Worm (Caenorhabditis elegans) whole organism, late embryonic: ENCODE data around the gene orc-2.

Source experiments
- C08G9.2 ChIP-seq: sonication (generic microtip); optimal IDR thresholded peaks from 2 replicates; lab custom pipeline; 2016; ENCODE audit warnings: mild to moderate bottlenecking, missing genetic modification characterization, moderate library complexity, missing compliant biosample characterization
- K09A11.1 ChIP-seq: sonication (generic microtip); optimal IDR thresholded peaks from 2 replicates; lab custom pipeline; 2017; ENCODE audit warnings: antibody characterized with exemption, mild to moderate bottlenecking, missing genetic modification characterization, missing compliant biosample characterization; ENCODE audit not compliant: insufficient read depth
- ama-1 ChIP-seq: fragments of 150-350 bp; optimal IDR thresholded peaks from 2 replicates; lab custom pipeline; 2014
- ceh-14 ChIP-seq: sonication (generic microtip); optimal IDR thresholded peaks from 2 replicates; lab custom pipeline; 2016; ENCODE audit warnings: missing genotype, missing genetic modification characterization, missing compliant biosample characterization
- ceh-2 ChIP-seq: sonication (generic microtip); optimal IDR thresholded peaks from 2 replicates; lab custom pipeline; 2016; ENCODE audit warnings: missing genotype, missing genetic modification characterization, missing compliant biosample characterization
- ceh-22 ChIP-seq: sonication (generic microtip); optimal IDR thresholded peaks from 2 replicates; lab custom pipeline; 2017; ENCODE audit warnings: missing biosample characterization, missing genetic modification characterization
- ceh-30 ChIP-seq: fragments of 150-350 bp; optimal IDR thresholded peaks from 2 replicates; lab custom pipeline; 2014; ENCODE audit warnings: missing biosample characterization, missing genetic modification characterization
- ceh-31 ChIP-seq: sonication (generic microtip); optimal IDR thresholded peaks from 2 replicates; lab custom pipeline; 2016; ENCODE audit warnings: missing genetic modification characterization, missing compliant biosample characterization
- ceh-34 ChIP-seq: sonication (generic microtip); optimal IDR thresholded peaks from 2 replicates; lab custom pipeline; 2016; ENCODE audit warnings: mild to moderate bottlenecking, missing genetic modification characterization, missing compliant biosample characterization
- ceh-6 ChIP-seq: fragments of 200-800 bp; sonication (Bioruptor generic); optimal IDR thresholded peaks from 2 replicates; lab custom pipeline; 2018; ENCODE audit warnings: mild to moderate bottlenecking, missing genetic modification characterization, missing compliant biosample characterization
- dmd-4 ChIP-seq: sonication (generic microtip); optimal IDR thresholded peaks from 2 replicates; lab custom pipeline; 2016; ENCODE audit warnings: borderline replicate concordance, missing genetic modification characterization, missing compliant biosample characterization
- elt-2 ChIP-seq: sonication (generic microtip); optimal IDR thresholded peaks from 2 replicates; lab custom pipeline; 2016; ENCODE audit warnings: missing genetic modification reagents, missing genetic modification characterization, missing compliant biosample characterization
- ets-4 ChIP-seq: sonication (generic microtip); optimal IDR thresholded peaks from 2 replicates; lab custom pipeline; 2016; ENCODE audit warnings: missing genetic modification characterization, missing compliant biosample characterization
- fkh-6 ChIP-seq: sonication (generic microtip); optimal IDR thresholded peaks from 2 replicates; lab custom pipeline; 2016; ENCODE audit warnings: missing genetic modification characterization, missing compliant biosample characterization
- gmeb-2 ChIP-seq: sonication (generic microtip); optimal IDR thresholded peaks from 2 replicates; lab custom pipeline; 2016; ENCODE audit warnings: missing genetic modification characterization, inconsistent platforms, missing compliant biosample characterization
- hlh-13 ChIP-seq: fragments of 200-800 bp; sonication (Bioruptor generic); optimal IDR thresholded peaks from 2 replicates; lab custom pipeline; 2018; ENCODE audit warnings: mild to moderate bottlenecking, missing genetic modification characterization, missing compliant biosample characterization
- hlh-8 ChIP-seq: sonication (generic microtip); optimal IDR thresholded peaks from 2 replicates; lab custom pipeline; 2016; ENCODE audit warnings: missing genotype, missing genetic modification characterization, missing compliant biosample characterization
- lim-6 ChIP-seq: sonication (generic microtip); optimal IDR thresholded peaks from 2 replicates; lab custom pipeline; 2016; ENCODE audit warnings: missing genetic modification characterization, missing compliant biosample characterization
- lin-11 ChIP-seq: fragments of 200-800 bp; sonication (Bioruptor generic); optimal IDR thresholded peaks from 2 replicates; lab custom pipeline; 2018; ENCODE audit warnings: mild to moderate bottlenecking, missing genetic modification characterization, missing compliant biosample characterization
- nfya-1 ChIP-seq: sonication (generic microtip); optimal IDR thresholded peaks from 2 replicates; lab custom pipeline; 2017; ENCODE audit warnings: missing genetic modification characterization, mild to moderate bottlenecking, missing compliant biosample characterization, antibody characterized with exemption, moderate library complexity
- npax-4 ChIP-seq: sonication (generic microtip); optimal IDR thresholded peaks from 2 replicates; lab custom pipeline; 2016; ENCODE audit warnings: missing genetic modification characterization, missing compliant biosample characterization
- pat-9 ChIP-seq: fragments of 200-800 bp; sonication (Bioruptor generic); optimal IDR thresholded peaks from 2 replicates; lab custom pipeline; 2018; ENCODE audit warnings: mild to moderate bottlenecking, missing genetic modification characterization, moderate library complexity, missing compliant biosample characterization
- pax-1 ChIP-seq: fragments of 150-350 bp; optimal IDR thresholded peaks from 2 replicates; lab custom pipeline; 2014; ENCODE audit warnings: missing biosample characterization, missing genetic modification characterization
- pha-2 ChIP-seq: sonication (generic microtip); optimal IDR thresholded peaks from 2 replicates; lab custom pipeline; 2017; ENCODE audit warnings: mild to moderate bottlenecking, missing genetic modification characterization, missing compliant biosample characterization
- ref-2 ChIP-seq: sonication (generic microtip); optimal IDR thresholded peaks from 2 replicates; lab custom pipeline; 2016; ENCODE audit warnings: missing genetic modification characterization, missing compliant biosample characterization
- rnt-1 ChIP-seq: sonication (generic microtip); optimal IDR thresholded peaks from 2 replicates; lab custom pipeline; 2016; ENCODE audit warnings: missing genetic modification characterization, missing compliant biosample characterization
- sdc-2 ChIP-seq: sonication (generic microtip); optimal IDR thresholded peaks from 2 replicates; lab custom pipeline; 2016; ENCODE audit warnings: missing genotype, missing genetic modification characterization, missing compliant biosample characterization
- sox-2 ChIP-seq: fragments of 200-800 bp; sonication (Bioruptor generic); IDR thresholded peaks from 2 replicates; pipeline ENCODE4 v1.3.6; 2022; ENCODE audit warnings: missing genetic modification reagents, missing genetic modification characterization, missing compliant biosample characterization
- syd-9 ChIP-seq: sonication (generic microtip); optimal IDR thresholded peaks from 2 replicates; lab custom pipeline; 2016; ENCODE audit warnings: mild to moderate bottlenecking, missing genetic modification characterization, moderate library complexity, missing compliant biosample characterization
- tbx-2 ChIP-seq: sonication (generic microtip); optimal IDR thresholded peaks from 2 replicates; lab custom pipeline; 2016; ENCODE audit warnings: missing genetic modification characterization, missing compliant biosample characterization
- tbx-7 ChIP-seq: sonication (generic microtip); optimal IDR thresholded peaks from 2 replicates; lab custom pipeline; 2016; ENCODE audit warnings: missing genotype, missing genetic modification characterization, missing compliant biosample characterization
- unc-3 ChIP-seq, 2 experiments: fragments of 200-800 bp in 1 of 2; sonication (Bioruptor generic) in 1 of 2; sonication (generic microtip) in 1 of 2; conservative IDR thresholded peaks in 1 of 2; optimal IDR thresholded peaks in 1 of 2; 2 replicates each; pipeline versions ENCODE4 v1.3.6 to Lab custom; 2016 to 2022; ENCODE audit warnings: missing compliant biosample characterization in 2 of 2, missing genetic modification characterization in 2 of 2, missing genetic modification reagents in 1 of 2
- unc-55 ChIP-seq: sonication (generic microtip); optimal IDR thresholded peaks from 2 replicates; lab custom pipeline; 2017; ENCODE audit warnings: missing biosample characterization, missing genetic modification reagents, missing genetic modification characterization
- zip-5 ChIP-seq: sonication (generic microtip); optimal IDR thresholded peaks from 2 replicates; lab custom pipeline; 2016; ENCODE audit warnings: missing genetic modification characterization, missing compliant biosample characterization
- ztf-16 ChIP-seq: sonication (generic microtip); optimal IDR thresholded peaks from 2 replicates; lab custom pipeline; 2017; ENCODE audit warnings: missing genetic modification characterization, missing compliant biosample characterization

The orc-2 gene

DNA sequence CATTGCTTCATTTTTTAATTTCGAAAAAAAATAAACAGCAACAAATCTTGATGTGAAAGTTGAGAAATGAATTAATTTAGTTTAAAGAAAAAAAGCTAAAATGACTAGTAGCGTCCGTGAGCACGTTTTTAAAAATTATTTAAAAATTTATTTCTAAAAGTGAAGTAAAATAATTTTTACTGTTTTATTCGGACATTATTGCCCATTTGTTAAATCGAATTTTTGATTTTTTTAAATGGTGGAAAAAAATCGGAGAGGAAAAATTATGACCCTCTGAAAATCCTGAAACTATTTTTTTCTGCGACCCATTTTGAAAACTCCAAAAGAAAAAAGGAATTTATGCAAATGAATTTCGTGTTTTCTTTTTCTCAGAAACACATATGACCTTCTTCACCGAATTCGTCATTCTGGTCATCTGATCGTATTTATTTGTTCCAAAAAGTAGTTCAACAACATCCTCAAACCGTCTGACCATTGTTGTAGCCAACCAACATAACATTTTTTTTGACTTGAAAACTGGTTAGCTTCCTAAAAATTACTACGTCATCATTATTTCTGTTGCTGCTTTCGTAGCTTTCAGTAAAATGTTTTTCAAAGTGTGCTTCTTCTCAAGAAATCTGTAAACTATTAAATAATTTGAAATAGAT, 12.3 kb downstream of the orc-2 start, which contains the start of gene F44F4.3:
Gene F44F4.3 (minus strand): TSS at position 51 of the 647 bp plus-strand sequence.
- TF ChIP-seq hlh-8 (tag; lab: Kevin White, UChicago) (no peak), ceh-2 (no peak), ceh-31 (no peak), ceh-22 (tag; lab: Kevin White, UChicago) (no peak), fkh-6 (tag; lab: Kevin White, UChicago) (no peak), tbx-7 (tag; lab: Kevin White, UChicago) (no peak), ceh-34 (no peak), pat-9 (tag; lab: Kevin White, UChicago) (no peak), ama-1 (no peak), ztf-16 (no peak)

DNA sequence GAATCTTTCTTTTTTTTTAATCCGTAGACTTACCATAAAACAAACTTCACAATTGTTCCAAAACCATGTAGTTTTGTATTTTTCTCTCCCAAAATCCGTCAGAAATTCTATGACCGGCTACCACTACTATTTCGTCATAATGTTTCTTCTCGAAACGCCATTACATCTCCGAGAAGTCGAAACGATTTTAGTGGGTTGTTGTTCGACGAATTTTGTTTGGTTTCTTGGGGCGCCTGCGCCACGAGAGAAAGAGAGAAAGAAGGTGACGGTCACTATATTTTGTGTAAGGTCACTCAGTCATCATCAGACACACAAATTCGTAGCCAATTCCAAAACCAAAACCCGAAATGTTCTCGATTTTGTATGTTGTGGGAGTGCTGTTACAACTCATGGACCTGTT, 13.4 kb downstream of the orc-2 start:
- TF ChIP-seq pat-9 (tag; lab: Kevin White, UChicago) (no peak), ceh-34 (no peak), dmd-4 (no peak)

DNA sequence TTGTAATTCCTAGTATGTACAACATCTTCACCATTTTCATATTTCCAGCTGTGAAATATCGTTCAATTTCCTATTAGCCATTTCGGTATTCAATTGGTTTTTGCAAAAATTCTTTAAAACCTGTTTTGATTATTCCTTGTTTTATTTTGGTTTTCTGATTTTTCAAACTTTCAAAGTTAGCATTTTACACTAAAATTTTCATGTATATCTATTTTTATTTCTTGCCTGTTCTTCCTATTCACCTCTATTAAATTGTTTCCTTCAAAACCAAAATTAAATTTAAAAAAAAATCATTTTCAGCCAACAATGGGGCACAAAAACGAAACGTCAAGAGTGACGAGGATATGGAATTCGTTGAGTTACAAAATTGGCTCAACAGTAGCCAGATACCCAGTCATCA, 15.2 kb downstream of the orc-2 start, which contains the start of gene ptr-8:
Gene ptr-8 (plus strand): TSS at position 301 of the 400 bp plus-strand sequence.
- TF ChIP-seq ets-4 (tag; lab: Kevin White, UChicago) (no peak), zip-5 (no peak), tbx-7 (tag; lab: Kevin White, UChicago) (no peak), gmeb-2 (no peak), ref-2 (tag; lab: Kevin White, UChicago) (no peak), pax-1 (tag; lab: Kevin White, UChicago) (no peak), tbx-2 (tag; lab: Kevin White, UChicago) (no peak), unc-3 (GFP tag; conservative IDR thresholded peaks at IDR 0.05; lab: Robert Waterston, UW) (no peak), unc-3 (tag; optimal IDR thresholded peaks at IDR 0.05; lab: Kevin White, UChicago) (no peak), sox-2 (GFP tag; lab: Robert Waterston, UW) (no peak), lim-6 (no peak), ceh-14 (tag; lab: Kevin White, UChicago) (no peak), ceh-34 (no peak), ceh-30 (tag; lab: Kevin White, UChicago) (no peak)

DNA sequence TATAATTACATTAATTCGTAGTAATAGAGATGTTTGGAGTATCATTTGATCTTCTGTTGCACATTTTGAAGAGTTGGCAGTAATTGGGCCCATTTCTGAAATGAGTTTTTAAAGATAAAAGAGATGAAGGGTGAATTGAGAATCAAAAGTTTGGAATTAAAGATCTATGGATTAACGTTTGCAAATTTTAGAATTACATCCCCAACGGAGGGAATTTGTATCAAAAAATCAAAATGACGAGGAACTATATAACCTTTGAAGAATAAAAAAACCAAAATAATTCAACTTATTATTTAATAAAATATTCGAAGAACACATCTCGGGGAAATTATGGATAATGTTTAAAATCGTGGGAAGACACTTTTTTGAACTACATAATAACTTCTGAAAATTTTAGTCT, 21.3 kb downstream of the orc-2 start, which contains the start of gene sra-10:
Gene sra-10 (minus strand): TSS at position 101 of the 400 bp plus-strand sequence.
- no peak for TF ChIP-seq rnt-1 (tag; lab: Kevin White, UChicago)
- TF ChIP-seq ceh-14 (tag; lab: Kevin White, UChicago): no peak
- no peak for TF ChIP-seq K09A11.1 (tag; lab: Kevin White, UChicago)
- TF ChIP-seq elt-2 (tag; lab: Kevin White, UChicago): no peak
- TF ChIP-seq pha-2 (tag; lab: Kevin White, UChicago): no peak
- TF ChIP-seq syd-9 (tag; lab: Kevin White, UChicago): no peak
- no peak for TF ChIP-seq npax-4 (tag; lab: Kevin White, UChicago)
- no peak for TF ChIP-seq pat-9 (tag; lab: Kevin White, UChicago)
- TF ChIP-seq ceh-6 (GFP tag; lab: Kevin White, UChicago): no peak
- no peak for TF ChIP-seq sdc-2
- no peak for TF ChIP-seq lin-11 (tag; lab: Kevin White, UChicago)
- TF ChIP-seq ceh-31: no peak
- no peak for TF ChIP-seq unc-55 (GFP tag; lab: Kevin White, UChicago)
- no peak for TF ChIP-seq C08G9.2 (tag; lab: Kevin White, UChicago)
- TF ChIP-seq hlh-13: no peak

DNA sequence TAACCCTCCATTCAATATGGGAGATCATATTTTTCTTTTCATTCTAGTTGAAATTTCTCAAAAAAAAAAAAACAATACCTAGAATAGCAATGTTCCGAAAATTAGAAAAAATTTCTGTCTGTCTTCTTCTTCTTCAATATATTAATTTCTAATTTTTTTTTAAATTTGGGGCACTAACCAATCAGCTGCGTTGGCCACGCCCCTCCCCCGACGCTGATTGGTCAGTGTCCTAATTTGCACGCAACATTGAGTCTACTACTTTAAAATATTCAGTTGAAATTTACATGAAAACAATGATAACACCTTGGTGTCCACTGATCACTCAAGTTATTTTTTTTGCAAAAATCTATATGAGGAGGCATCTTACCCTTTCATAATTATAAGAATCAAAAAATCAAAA, 22.2 kb downstream of the orc-2 start:
- TF ChIP-seq ceh-6 (GFP tag; lab: Kevin White, UChicago): no peak
- peak; percentile 85 for TF ChIP-seq nfya-1 (tag; lab: Kevin White, UChicago)
